Worm (Caenorhabditis elegans): ENCODE measurements around the gene irld-7.

Gene irld-7

DNA sequence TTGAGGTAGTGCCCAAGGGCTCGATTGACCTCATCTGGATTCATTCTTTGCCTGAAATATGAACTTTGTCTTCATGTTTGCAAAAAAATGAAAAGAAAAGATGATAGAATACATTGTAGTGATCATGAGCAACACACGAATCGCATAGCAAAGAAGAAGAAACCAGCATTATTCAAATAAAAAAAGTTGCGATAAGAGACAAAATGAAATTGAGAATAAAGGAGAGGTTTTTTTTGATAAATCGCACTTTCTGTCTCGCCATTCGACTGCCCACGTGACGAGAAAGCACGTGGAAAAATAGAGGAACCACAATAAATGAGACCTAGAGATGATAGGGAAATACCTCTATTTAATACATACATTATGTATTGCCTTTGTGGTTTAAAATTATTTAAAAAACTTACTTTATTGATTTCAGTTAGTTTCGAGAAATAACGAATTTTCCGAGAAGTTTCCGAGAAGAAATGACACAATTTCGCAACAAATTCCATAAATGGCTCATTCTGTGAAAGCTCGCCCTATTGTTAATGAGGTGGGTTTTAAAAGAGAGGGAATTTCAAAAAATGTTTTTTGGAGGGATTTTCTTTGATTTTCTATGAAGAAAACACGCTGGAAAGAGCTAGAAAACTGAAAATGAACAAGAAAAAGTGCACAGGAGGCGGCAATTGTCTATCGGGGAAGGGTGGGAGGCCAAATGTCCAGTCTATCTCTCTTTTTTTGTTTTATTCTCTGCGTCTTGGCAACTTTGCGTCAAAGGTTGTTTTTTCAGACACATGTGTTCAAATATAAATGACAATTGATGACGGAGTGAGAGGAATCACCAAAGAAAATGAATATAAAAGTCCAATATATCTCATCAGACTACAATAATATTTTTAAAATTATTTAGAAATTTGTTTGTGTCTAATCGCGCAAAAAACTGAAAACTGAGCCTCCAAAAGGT is 34.5 kb upstream of the irld-7 start, which contains the start of gene paqr-1:
paqr-1 (minus strand) TSS at position 51 of the 943 bp plus-strand sequence.
- TF ChIP-seq hnd-1 (tag; optimal IDR thresholded peaks at IDR 0.05) (no peak), scrt-1 (GFP tag; IDR thresholded peaks at IDR 0.05) (no peak), ceh-36 (tag; optimal IDR thresholded peaks at IDR 0.05) (no peak)

DNA sequence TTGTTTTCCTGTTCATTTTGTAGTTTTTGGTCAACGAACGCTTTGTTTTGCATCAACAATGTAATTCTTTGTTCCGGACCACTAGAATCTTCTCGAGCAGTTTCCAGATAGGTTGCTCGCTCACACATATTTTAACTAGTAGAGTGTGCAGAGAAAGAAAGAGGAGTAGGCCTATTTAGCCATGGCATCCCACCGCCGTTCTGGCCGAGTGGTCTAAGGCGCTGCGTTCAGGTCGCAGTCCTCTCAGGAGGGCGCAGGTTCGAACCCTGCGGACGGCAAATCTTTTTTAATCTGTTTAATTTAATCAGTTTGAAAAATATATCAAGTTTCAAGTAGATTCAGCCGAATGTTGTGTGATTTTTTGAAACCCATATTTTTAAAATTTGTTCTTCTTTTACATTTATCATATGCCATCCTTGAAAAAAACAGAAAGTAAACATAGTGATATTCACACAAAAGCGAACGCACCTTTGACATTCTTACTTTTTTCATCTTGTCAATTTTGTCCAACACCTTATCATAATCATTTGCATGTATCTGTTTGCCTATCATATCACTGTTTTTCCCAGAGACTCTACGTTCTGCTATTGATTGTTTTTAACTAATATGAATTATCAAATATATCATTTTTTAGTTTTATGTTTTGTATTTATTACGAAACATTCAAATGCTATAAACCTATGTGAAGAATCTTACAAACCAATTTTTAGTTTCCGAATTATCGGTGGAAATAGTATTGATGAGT is 33.4 kb upstream of the irld-7 start, which contains the start of gene try-3:
try-3 (plus strand) TSS at position 532 of the 745 bp plus-strand sequence.
- peak; percentile 34 for TF ChIP-seq B0310.2 (tag; optimal IDR thresholded peaks at IDR 0.05)
- TF ChIP-seq flt-1 (GFP tag; IDR thresholded peaks at IDR 0.05): peak; percentile 86
- TF ChIP-seq ceh-36 (tag; optimal IDR thresholded peaks at IDR 0.05): peak; percentile 83
- TF ChIP-seq hnd-1 (tag; optimal IDR thresholded peaks at IDR 0.05): peak; percentile 46
- TF ChIP-seq tbx-37 (GFP tag; conservative IDR thresholded peaks at IDR 0.05): peak; percentile 75
- TF ChIP-seq ama-1 (optimal IDR thresholded peaks at IDR 0.05): no peak
- TF ChIP-seq ceh-13 (GFP tag; optimal IDR thresholded peaks at IDR 0.05): peak; percentile 67
- no peak for TF ChIP-seq hmbx-1 (tag; optimal IDR thresholded peaks at IDR 0.05)
- TF ChIP-seq hmg-4 (GFP tag; optimal IDR thresholded peaks at IDR 0.05): no peak
- TF ChIP-seq tbx-11 (GFP tag; IDR thresholded peaks at IDR 0.05): peak; percentile 81
- TF ChIP-seq pes-1 (GFP tag; IDR thresholded peaks at IDR 0.05): peak; percentile 88
- peak; percentile 80 for TF ChIP-seq scrt-1 (GFP tag; IDR thresholded peaks at IDR 0.05)
- peak; percentile 66 for TF ChIP-seq ets-7 (tag; optimal IDR thresholded peaks at IDR 0.05)
- peak; percentile 71 for TF ChIP-seq aly-1 (tag; optimal IDR thresholded peaks at IDR 0.05)
- TF ChIP-seq tra-4 (tag; optimal IDR thresholded peaks at IDR 0.05): peak; percentile 49
- TF ChIP-seq sea-1 (GFP tag; conservative IDR thresholded peaks at IDR 0.05): peak; percentile 87
- peak; percentile 57 for TF ChIP-seq F13C5.2 (tag; optimal IDR thresholded peaks at IDR 0.05)

DNA sequence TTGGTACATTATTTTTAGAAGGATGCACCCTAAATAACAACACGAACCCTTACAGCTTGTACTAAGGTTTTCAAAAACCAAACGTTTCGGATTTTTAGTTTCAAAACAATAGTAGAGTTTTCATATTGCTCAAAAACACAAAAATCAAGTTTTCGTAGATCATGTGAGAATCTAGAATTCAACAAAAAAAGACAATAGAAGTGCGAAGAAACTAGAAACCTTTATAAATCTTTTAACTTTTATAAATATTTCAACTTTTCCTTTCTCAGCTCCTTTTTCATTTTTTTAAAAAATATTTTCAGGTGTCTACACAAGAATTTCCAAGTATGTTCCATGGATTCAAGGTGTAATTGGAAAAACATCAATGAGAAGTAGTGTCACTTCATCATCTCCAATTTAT is 29.7 kb upstream of the irld-7 start, which contains the start of gene best-9:
best-9 (plus strand) TSS at position 301 of the 400 bp plus-strand sequence.
- TF ChIP-seq hnd-1 (tag; optimal IDR thresholded peaks at IDR 0.05) (no peak), pes-1 (GFP tag; IDR thresholded peaks at IDR 0.05) (no peak), tra-4 (tag; optimal IDR thresholded peaks at IDR 0.05) (no peak)

DNA sequence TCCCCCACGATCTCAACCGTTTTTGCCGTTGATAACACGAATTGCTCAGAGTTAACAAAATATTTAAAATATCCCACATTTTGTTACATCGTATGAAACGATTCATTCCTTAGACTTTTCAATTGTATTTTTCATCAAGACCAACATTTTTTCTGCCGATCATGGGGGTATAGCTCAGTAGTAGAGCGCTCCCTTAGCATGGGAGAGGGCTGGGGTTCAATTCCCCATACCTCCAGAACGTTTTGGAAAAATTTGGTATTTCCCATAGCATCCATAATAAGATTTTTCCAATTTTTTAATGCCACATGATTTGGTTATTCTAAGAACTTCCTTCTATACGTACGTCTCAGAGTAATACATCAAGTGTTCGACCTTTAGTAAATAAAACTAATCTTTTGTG is 28.1 kb upstream of the irld-7 start:
- no peak for TF ChIP-seq hmg-4 (GFP tag; optimal IDR thresholded peaks at IDR 0.05)
- no peak for TF ChIP-seq F13C5.2 (tag; optimal IDR thresholded peaks at IDR 0.05)
- TF ChIP-seq hnd-1 (tag; optimal IDR thresholded peaks at IDR 0.05): no peak
- no peak for TF ChIP-seq tbx-11 (GFP tag; IDR thresholded peaks at IDR 0.05)
- no peak for TF ChIP-seq ama-1 (optimal IDR thresholded peaks at IDR 0.05)
- TF ChIP-seq ets-7 (tag; optimal IDR thresholded peaks at IDR 0.05): no peak
- no peak for TF ChIP-seq ceh-36 (tag; optimal IDR thresholded peaks at IDR 0.05)
- no peak for TF ChIP-seq flt-1 (GFP tag; IDR thresholded peaks at IDR 0.05)
- TF ChIP-seq ceh-13 (GFP tag; optimal IDR thresholded peaks at IDR 0.05): no peak
- no peak for TF ChIP-seq tra-4 (tag; optimal IDR thresholded peaks at IDR 0.05)
- no peak for TF ChIP-seq hmbx-1 (tag; optimal IDR thresholded peaks at IDR 0.05)
- no peak for TF ChIP-seq pes-1 (GFP tag; IDR thresholded peaks at IDR 0.05)
- no peak for TF ChIP-seq tbx-37 (GFP tag; conservative IDR thresholded peaks at IDR 0.05)
- no peak for TF ChIP-seq B0310.2 (tag; optimal IDR thresholded peaks at IDR 0.05)
- TF ChIP-seq aly-1 (tag; optimal IDR thresholded peaks at IDR 0.05): no peak
- no peak for TF ChIP-seq scrt-1 (GFP tag; IDR thresholded peaks at IDR 0.05)
- no peak for TF ChIP-seq sea-1 (GFP tag; conservative IDR thresholded peaks at IDR 0.05)

DNA sequence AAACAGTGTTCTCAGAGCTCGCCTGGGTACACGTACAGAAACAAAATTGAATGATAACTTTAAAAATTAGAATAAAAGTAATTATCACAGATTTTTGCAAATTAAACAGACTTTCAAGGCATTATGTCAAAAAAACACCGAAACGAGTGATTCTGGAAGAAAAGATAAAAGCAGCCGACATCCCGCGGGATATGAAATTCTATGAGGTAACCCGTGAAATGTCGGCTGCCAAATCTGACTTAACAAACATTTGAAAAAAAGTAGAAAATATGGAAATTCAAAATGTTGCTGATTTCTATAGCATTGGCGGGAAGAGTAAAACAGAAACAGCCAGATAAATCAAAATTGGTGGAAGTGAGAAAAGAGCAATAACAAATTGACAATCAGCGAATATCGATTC is 24.6 kb upstream of the irld-7 start:
- TF ChIP-seq tbx-37 (GFP tag; conservative IDR thresholded peaks at IDR 0.05) (no peak), F13C5.2 (tag; optimal IDR thresholded peaks at IDR 0.05) (no peak), ceh-36 (tag; optimal IDR thresholded peaks at IDR 0.05) (no peak), flt-1 (GFP tag; IDR thresholded peaks at IDR 0.05) (no peak), tbx-11 (GFP tag; IDR thresholded peaks at IDR 0.05) (no peak), tra-4 (tag; optimal IDR thresholded peaks at IDR 0.05) (no peak), ets-7 (tag; optimal IDR thresholded peaks at IDR 0.05) (no peak), hmg-4 (GFP tag; optimal IDR thresholded peaks at IDR 0.05) (no peak)

DNA sequence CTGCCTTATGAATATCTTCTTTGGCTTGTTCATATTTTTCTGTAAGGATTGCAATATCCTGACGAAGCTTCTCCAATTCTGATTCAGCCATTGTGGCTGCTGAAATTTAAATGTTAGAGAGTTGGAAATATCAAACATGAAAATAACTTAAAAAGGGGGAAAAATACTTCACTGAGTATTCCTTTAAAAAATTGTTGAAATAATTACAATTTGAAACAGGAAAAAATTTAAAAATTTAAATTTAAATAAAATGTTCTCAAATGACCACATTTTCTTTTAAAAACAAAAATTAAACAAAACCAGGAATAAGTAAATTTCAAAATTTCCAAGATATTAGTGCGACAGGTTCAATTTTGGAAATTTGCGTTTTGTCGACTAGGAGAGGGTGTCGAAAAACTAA is 17.9 kb upstream of the irld-7 start, which contains the start of gene bicd-1:
bicd-1 (minus strand) TSS at position 101 of the 400 bp plus-strand sequence.
- TF ChIP-seq tra-4 (tag; optimal IDR thresholded peaks at IDR 0.05): no peak
- TF ChIP-seq ama-1 (optimal IDR thresholded peaks at IDR 0.05): no peak
- no peak for TF ChIP-seq hmg-4 (GFP tag; optimal IDR thresholded peaks at IDR 0.05)
- no peak for TF ChIP-seq tbx-11 (GFP tag; IDR thresholded peaks at IDR 0.05)
- no peak for TF ChIP-seq hmbx-1 (tag; optimal IDR thresholded peaks at IDR 0.05)
- no peak for TF ChIP-seq ceh-36 (tag; optimal IDR thresholded peaks at IDR 0.05)
- TF ChIP-seq F13C5.2 (tag; optimal IDR thresholded peaks at IDR 0.05): no peak

DNA sequence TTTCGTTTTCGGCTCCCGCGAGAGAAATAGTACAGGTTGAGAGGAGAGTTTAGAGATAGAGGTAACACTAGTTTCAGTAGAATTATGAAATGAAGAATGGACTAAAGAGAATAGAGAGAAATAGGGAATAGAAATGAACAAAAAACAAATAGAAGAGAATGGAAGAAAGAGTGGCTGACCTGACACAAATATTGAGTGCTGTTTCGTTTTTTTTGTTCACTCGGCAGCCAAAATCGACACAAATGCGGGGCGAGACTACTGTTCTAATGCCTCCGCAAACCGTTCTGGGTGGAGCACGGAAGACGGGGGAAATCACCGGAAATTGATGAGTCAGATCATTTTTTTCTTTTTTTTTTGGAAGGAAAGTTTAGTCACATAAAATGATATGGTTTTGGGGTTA is 17.5 kb upstream of the irld-7 start:
- TF ChIP-seq F13C5.2 (tag; optimal IDR thresholded peaks at IDR 0.05): no peak
- no peak for TF ChIP-seq hmg-4 (GFP tag; optimal IDR thresholded peaks at IDR 0.05)
- no peak for TF ChIP-seq pes-1 (GFP tag; IDR thresholded peaks at IDR 0.05)
- no peak for TF ChIP-seq ceh-13 (GFP tag; optimal IDR thresholded peaks at IDR 0.05)

Data from whole organism, early embryonic.